Worm (Caenorhabditis elegans) whole organism, L2 larva: ENCODE results near the gene fbxa-138.
A peak's percentile ranks its signal among the peaks of the same experiment; 100 is the strongest.

Experiments used
- C34F6.9 ChIP-seq: fragments of 150-350 bp; optimal IDR thresholded peaks from 2 replicates; lab custom pipeline; 2014; ENCODE audit warnings: missing biosample characterization, missing genetic modification characterization
- F13H6.1 ChIP-seq: sonication (generic microtip); optimal IDR thresholded peaks from 2 replicates; lab custom pipeline; 2016; ENCODE audit warnings: missing genetic modification characterization, missing compliant biosample characterization
- R02D3.7 ChIP-seq: fragments of 150-350 bp; optimal IDR thresholded peaks from 2 replicates; lab custom pipeline; 2014; ENCODE audit warnings: missing biosample characterization, missing genetic modification characterization
- Y55F3AM.14 ChIP-seq: fragments of 200-800 bp; sonication (Bioruptor generic); optimal IDR thresholded peaks from 2 replicates; lab custom pipeline; 2018; ENCODE audit warnings: mild to moderate bottlenecking, missing genetic modification characterization, missing compliant biosample characterization
- ZK546.5 ChIP-seq: sonication (generic microtip); optimal IDR thresholded peaks from 2 replicates; lab custom pipeline; 2017; ENCODE audit warnings: missing biosample characterization, missing genetic modification characterization
- alr-1 ChIP-seq: fragments of 150-350 bp; optimal IDR thresholded peaks from 2 replicates; lab custom pipeline; 2014; ENCODE audit warnings: missing biosample characterization, missing genetic modification characterization
- aly-2 ChIP-seq: fragments of 150-350 bp; optimal IDR thresholded peaks from 2 replicates; lab custom pipeline; 2014; ENCODE audit warnings: missing biosample characterization, missing genetic modification characterization
- ama-1 ChIP-seq: fragments of 150-350 bp; optimal IDR thresholded peaks from 2 replicates; lab custom pipeline; 2018; ENCODE audit warnings: inconsistent platforms
- blmp-1 ChIP-seq: sonication (generic microtip); optimal IDR thresholded peaks from 2 replicates; lab custom pipeline; 2017; ENCODE audit warnings: missing genetic modification characterization, mild to moderate bottlenecking, missing compliant biosample characterization, antibody characterized with exemption, moderate library complexity; ENCODE audit not compliant: insufficient read depth
- ceh-16 ChIP-seq: fragments of 150-350 bp; optimal IDR thresholded peaks from 2 replicates; lab custom pipeline; 2014; ENCODE audit warnings: missing biosample characterization, missing genetic modification characterization
- ceh-82 ChIP-seq: fragments of 150-350 bp; optimal IDR thresholded peaks from 2 replicates; lab custom pipeline; 2014; ENCODE audit warnings: missing biosample characterization, missing genetic modification characterization
- crh-2 ChIP-seq: sonication (generic microtip); optimal IDR thresholded peaks from 2 replicates; lab custom pipeline; 2017; ENCODE audit warnings: missing biosample characterization, missing genetic modification characterization
- dmd-4 ChIP-seq: sonication (generic microtip); optimal IDR thresholded peaks from 2 replicates; lab custom pipeline; 2017; ENCODE audit warnings: missing biosample characterization, missing genetic modification characterization
- egl-27 ChIP-seq: sonication (generic microtip); optimal IDR thresholded peaks from 3 replicates; lab custom pipeline; 2017; ENCODE audit warnings: missing biosample characterization, missing genetic modification reagents, missing genetic modification characterization
- elt-3 ChIP-seq: sonication (generic microtip); optimal IDR thresholded peaks from 2 replicates; lab custom pipeline; 2017; ENCODE audit warnings: missing biosample characterization, missing genetic modification characterization
- fos-1 ChIP-seq: fragments of 150-350 bp; optimal IDR thresholded peaks from 2 replicates; lab custom pipeline; 2014; ENCODE audit warnings: missing biosample characterization, missing genetic modification characterization
- gmeb-1 ChIP-seq: fragments of 150-350 bp; optimal IDR thresholded peaks from 2 replicates; lab custom pipeline; 2014; ENCODE audit warnings: missing biosample characterization, missing genetic modification characterization
- lin-13 ChIP-seq: fragments of 150-350 bp; optimal IDR thresholded peaks from 2 replicates; lab custom pipeline; 2014; ENCODE audit warnings: missing biosample characterization, missing genetic modification reagents, missing genetic modification characterization
- lin-39 ChIP-seq: fragments of 150-350 bp; optimal IDR thresholded peaks from 2 replicates; lab custom pipeline; 2014; ENCODE audit warnings: missing biosample characterization, missing genetic modification reagents, missing genetic modification characterization
- lsy-2 ChIP-seq, 2 experiments: fragments of 150-350 bp in 1 of 2; sonication (generic microtip) in 1 of 2; optimal IDR thresholded peaks; 2 replicates each; lab custom pipeline; 2014 to 2017; ENCODE audit warnings: missing biosample characterization in 2 of 2, missing genetic modification characterization in 2 of 2
- mab-5 ChIP-seq: fragments of 150-350 bp; optimal IDR thresholded peaks from 2 replicates; lab custom pipeline; 2014; ENCODE audit warnings: missing biosample characterization, missing genetic modification characterization
- mbf-1 ChIP-seq: sonication (generic microtip); optimal IDR thresholded peaks from 2 replicates; lab custom pipeline; 2017; ENCODE audit warnings: missing biosample characterization, missing genetic modification characterization
- mdl-1 ChIP-seq, 2 experiments: fragments of 150-350 bp in 1 of 2; sonication (generic microtip) in 1 of 2; optimal IDR thresholded peaks; 2 replicates each; lab custom pipeline; 2017; ENCODE audit warnings: missing biosample characterization in 2 of 2, missing genetic modification characterization in 2 of 2
- nhr-10 ChIP-seq: sonication (generic microtip); optimal IDR thresholded peaks from 2 replicates; lab custom pipeline; 2017; ENCODE audit warnings: missing biosample characterization, missing genetic modification characterization
- nhr-11 ChIP-seq: fragments of 150-350 bp; optimal IDR thresholded peaks from 2 replicates; lab custom pipeline; 2014; ENCODE audit warnings: missing biosample characterization, missing genetic modification characterization
- nhr-129 ChIP-seq: fragments of 150-350 bp; optimal IDR thresholded peaks from 2 replicates; lab custom pipeline; 2014; ENCODE audit warnings: missing biosample characterization, missing genetic modification characterization
- nhr-21 ChIP-seq: fragments of 150-350 bp; optimal IDR thresholded peaks from 2 replicates; lab custom pipeline; 2014; ENCODE audit warnings: missing biosample characterization, missing genetic modification characterization
- nhr-23 ChIP-seq: fragments of 150-350 bp; optimal IDR thresholded peaks from 2 replicates; lab custom pipeline; 2014; ENCODE audit warnings: missing biosample characterization, missing genetic modification reagents, missing genetic modification characterization
- nhr-237 ChIP-seq: fragments of 150-350 bp; optimal IDR thresholded peaks from 2 replicates; lab custom pipeline; 2014; ENCODE audit warnings: missing biosample characterization, missing genetic modification characterization
- nhr-25 ChIP-seq: fragments of 150-350 bp; sonication (generic microtip); optimal IDR thresholded peaks from 3 replicates; lab custom pipeline; 2014; ENCODE audit warnings: missing biosample characterization, missing genetic modification characterization
- nhr-6 ChIP-seq: fragments of 150-350 bp; optimal IDR thresholded peaks from 2 replicates; lab custom pipeline; 2014; ENCODE audit warnings: missing biosample characterization, missing genetic modification characterization
- nhr-77 ChIP-seq: fragments of 150-350 bp; optimal IDR thresholded peaks from 2 replicates; lab custom pipeline; 2014; ENCODE audit warnings: missing biosample characterization, missing genetic modification characterization
- peb-1 ChIP-seq: fragments of 150-350 bp; optimal IDR thresholded peaks from 2 replicates; lab custom pipeline; 2014; ENCODE audit warnings: missing biosample characterization, missing genetic modification characterization
- sem-4 ChIP-seq: fragments of 150-350 bp; optimal IDR thresholded peaks from 2 replicates; lab custom pipeline; 2014; ENCODE audit warnings: missing biosample characterization, missing genetic modification reagents, missing genetic modification characterization
- sma-3 ChIP-seq: sonication (generic microtip); optimal IDR thresholded peaks from 2 replicates; lab custom pipeline; 2016; ENCODE audit warnings: missing genetic modification reagents, missing genetic modification characterization, missing compliant biosample characterization
- sma-9 ChIP-seq, 2 experiments: fragments of 150-350 bp in 1 of 2; sonication (generic microtip) in 1 of 2; optimal IDR thresholded peaks; 2 replicates each; lab custom pipeline; 2014 to 2016; ENCODE audit warnings: missing genetic modification characterization in 2 of 2, mild to moderate bottlenecking in 1 of 2, missing biosample characterization in 1 of 2, missing compliant biosample characterization in 1 of 2, missing genetic modification reagents in 1 of 2, moderate library complexity in 1 of 2
- snpc-4 ChIP-seq: fragments of 150-350 bp; optimal IDR thresholded peaks from 2 replicates; lab custom pipeline; 2014; ENCODE audit warnings: missing biosample characterization, missing genetic modification characterization
- unc-39 ChIP-seq: fragments of 150-350 bp; optimal IDR thresholded peaks from 2 replicates; lab custom pipeline; 2014; ENCODE audit warnings: missing biosample characterization, missing genetic modification characterization
- unc-55 ChIP-seq: fragments of 150-350 bp; sonication (generic microtip); optimal IDR thresholded peaks from 3 replicates; lab custom pipeline; 2014; ENCODE audit warnings: missing biosample characterization, missing genetic modification reagents, missing genetic modification characterization
- unc-62 ChIP-seq: fragments of 150-350 bp; optimal IDR thresholded peaks from 2 replicates; lab custom pipeline; 2014; ENCODE audit warnings: missing biosample characterization, missing genetic modification reagents, missing genetic modification characterization
- zag-1 ChIP-seq: fragments of 150-350 bp; optimal IDR thresholded peaks from 2 replicates; lab custom pipeline; 2014; ENCODE audit warnings: missing biosample characterization, missing genetic modification characterization
- ztf-1 ChIP-seq: fragments of 200-800 bp; sonication (Bioruptor generic); conservative IDR thresholded peaks from 2 replicates; pipeline ENCODE4 v1.3.6; 2022; ENCODE audit warnings: missing genetic modification characterization, missing compliant biosample characterization
- ztf-11 ChIP-seq: sonication (generic microtip); optimal IDR thresholded peaks from 2 replicates; lab custom pipeline; 2017; ENCODE audit warnings: missing biosample characterization, missing genetic modification characterization
- ztf-4 ChIP-seq: fragments of 150-350 bp; optimal IDR thresholded peaks from 2 replicates; lab custom pipeline; 2014; ENCODE audit warnings: missing biosample characterization, missing genetic modification characterization

fbxa-138 gene

DNA sequence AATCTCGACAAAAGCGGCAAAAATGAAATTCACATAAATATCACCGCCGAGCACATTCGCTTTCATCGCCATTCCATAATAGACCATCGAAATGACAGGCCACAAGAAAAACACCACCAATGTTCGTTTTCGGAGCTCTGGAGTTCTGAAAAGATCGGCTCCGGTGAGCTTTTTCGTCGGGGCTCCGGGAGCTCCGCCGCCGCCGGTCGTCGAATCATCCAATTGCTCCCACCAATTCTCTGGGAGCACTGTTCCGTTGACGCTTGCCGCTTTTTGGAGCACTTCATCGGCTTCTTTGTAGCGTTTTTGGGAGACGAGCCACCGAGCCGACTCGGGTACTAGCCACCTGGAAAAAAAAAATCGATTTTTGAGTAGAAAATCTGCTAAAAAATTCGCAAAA lies 37.4 kb upstream of the fbxa-138 start:
- TF ChIP-seq ZK546.5 (tag; lab: Kevin White, UChicago) (no peak), nhr-23 (tag; lab: Kevin White, UChicago) (no peak), lin-13 (GFP tag; lab: Kevin White, UChicago) (no peak), Y55F3AM.14 (GFP tag; lab: Kevin White, UChicago) (no peak), unc-62 (GFP tag; lab: Kevin White, UChicago) (no peak), R02D3.7 (tag; lab: Kevin White, UChicago) (no peak), lin-39 (no peak), elt-3 (tag; lab: Kevin White, UChicago) (no peak)
- TF ChIP-seq, all 48 proteins: peak for 0

ce11 chrIII:1419700-1420356 lies 35.8 kb upstream of the fbxa-138 start:
- TF ChIP-seq ceh-16 (tag; lab: Kevin White, UChicago) (peak; percentile 13), egl-27 (tag; lab: Kevin White, UChicago) (no peak), nhr-129 (tag; lab: Kevin White, UChicago) (peak; percentile 49), blmp-1 (tag; lab: Kevin White, UChicago) (no peak), ztf-1 (GFP tag; lab: Robert Waterston, UW) (0 out of 2 replicates have a peak, but pooled peaks have one; percentile 68), nhr-237 (tag; lab: Kevin White, UChicago) (peak; percentile 68), mab-5 (no peak), unc-39 (tag; lab: Kevin White, UChicago) (no peak), lsy-2 (tag; optimal IDR thresholded peaks at IDR 0.05; lab: Kevin White, UChicago) (peak; percentile 73 to 83), sma-9 (GFP tag; optimal IDR thresholded peaks at IDR 0.05; lab: Kevin White, UChicago) (peak; percentile 54), sma-9 (tag; optimal IDR thresholded peaks at IDR 0.05; lab: Kevin White, UChicago) (no peak), ztf-4 (peak; percentile 82), nhr-25 (tag; lab: Kevin White, UChicago) (peak; percentile 59), fos-1 (tag; lab: Kevin White, UChicago) (peak; percentile 61), nhr-6 (tag; lab: Kevin White, UChicago) (peak; percentile 42), nhr-11 (tag; lab: Kevin White, UChicago) (peak; percentile 61), lin-13 (GFP tag; lab: Kevin White, UChicago) (peak; percentile 88), F13H6.1 (tag; lab: Kevin White, UChicago) (peak; percentile 24), Y55F3AM.14 (GFP tag; lab: Kevin White, UChicago) (peak; percentile 79), ZK546.5 (tag; lab: Kevin White, UChicago) (peak; percentile 76), mbf-1 (tag; lab: Kevin White, UChicago) (peak; percentile 18), unc-55 (GFP tag; lab: Kevin White, UChicago) (peak; percentile 38), ztf-11 (tag; lab: Kevin White, UChicago) (no peak), mdl-1 (tag; optimal IDR thresholded peaks at IDR 0.05; lab: Kevin White, UChicago) (no peak), peb-1 (tag; lab: Kevin White, UChicago) (no peak), ama-1 (lab: Kevin White, UChicago) (peak; percentile 90), ceh-82 (no peak), dmd-4 (no peak), nhr-77 (tag; lab: Kevin White, UChicago) (peak; percentile 58), aly-2 (tag; lab: Kevin White, UChicago) (peak; percentile 49), nhr-10 (tag; lab: Kevin White, UChicago) (no peak), sem-4 (peak; percentile 45), snpc-4 (tag; lab: Kevin White, UChicago) (no peak), sma-3 (peak; percentile 70), lin-39 (no peak), crh-2 (tag; lab: Kevin White, UChicago) (peak; percentile 65), gmeb-1 (tag; lab: Kevin White, UChicago) (peak; percentile 28), nhr-21 (tag; lab: Kevin White, UChicago) (peak; percentile 74), C34F6.9 (tag; lab: Kevin White, UChicago) (peak; percentile 9), alr-1 (tag; lab: Kevin White, UChicago) (no peak), unc-62 (GFP tag; lab: Kevin White, UChicago) (no peak), zag-1 (tag; lab: Kevin White, UChicago) (no peak)
